Fruit fly (Drosophila melanogaster) whole organism, embryonic: ENCODE results near the gene Sec63.

ENCODE experiments used
- Aef1 ChIP-seq: fragments of 200-800 bp; sonication (Bioruptor generic); IDR thresholded peaks from 3 replicates; pipeline ENCODE4 v1.3.6; 2022; ENCODE audit warnings: missing biosample characterization, missing genetic modification characterization
- Atf-2 ChIP-seq: fragments of 200-800 bp; sonication (Bioruptor generic); optimal IDR thresholded peaks from 2 replicates; lab custom pipeline; 2016; ENCODE audit warnings: missing biosample characterization, missing genetic modification characterization
- Blimp-1 ChIP-seq: fragments of 200-800 bp; sonication (Bioruptor generic); optimal IDR thresholded peaks from 3 replicates; lab custom pipeline; 2018; ENCODE audit warnings: missing biosample characterization, missing genetic modification characterization, mild to moderate bottlenecking, moderate library complexity, missing genetic modification reagents
- CG10543 ChIP-seq: fragments of 200-800 bp; sonication (Bioruptor generic); optimal IDR thresholded peaks from 3 replicates; lab custom pipeline; 2017; ENCODE audit warnings: missing biosample characterization, mild to moderate bottlenecking, missing genetic modification characterization, moderate library complexity
- CG11085 ChIP-seq: fragments of 200-800 bp; sonication (Bioruptor generic); IDR thresholded peaks from 2 replicates; pipeline ENCODE4 v1.3.6; 2022; ENCODE audit warnings: missing biosample characterization, missing genetic modification characterization
- CG11093 ChIP-seq: fragments of 200-800 bp; sonication (Bioruptor generic); IDR thresholded peaks from 3 replicates; pipeline ENCODE4 v1.3.6; 2022; ENCODE audit warnings: missing biosample characterization, missing genetic modification characterization
- CG12236 ChIP-seq: fragments of 200-800 bp; sonication (Bioruptor generic); optimal IDR thresholded peaks from 2 replicates; lab custom pipeline; 2016; ENCODE audit warnings: missing biosample characterization, missing genetic modification characterization
- CG13123 ChIP-seq: fragments of 200-800 bp; sonication (Bioruptor generic); optimal IDR thresholded peaks from 2 replicates; lab custom pipeline; 2016; ENCODE audit warnings: missing biosample characterization, missing genetic modification characterization
- CG15073 ChIP-seq: fragments of 200-800 bp; sonication (Bioruptor generic); optimal IDR thresholded peaks from 2 replicates; lab custom pipeline; 2016; ENCODE audit warnings: missing biosample characterization, missing genetic modification characterization
- CG15601 ChIP-seq: fragments of 200-800 bp; sonication (Bioruptor generic); optimal IDR thresholded peaks from 3 replicates; lab custom pipeline; 2019; ENCODE audit warnings: missing biosample characterization, mild to moderate bottlenecking, missing genetic modification characterization, moderate library complexity
- CG1603 ChIP-seq: fragments of 200-800 bp; sonication (Bioruptor generic); optimal IDR thresholded peaks from 2 replicates; lab custom pipeline; 2019; ENCODE audit warnings: missing biosample characterization, mild to moderate bottlenecking, missing genetic modification characterization, moderate library complexity
- CG1647 ChIP-seq: fragments of 200-800 bp; sonication (Bioruptor generic); optimal IDR thresholded peaks from 3 replicates; lab custom pipeline; 2016; ENCODE audit warnings: missing biosample characterization, missing genetic modification characterization
- CG16779 ChIP-seq: fragments of 200-800 bp; sonication (Bioruptor generic); IDR thresholded peaks from 2 replicates; pipeline ENCODE4 v1.3.6; 2022; ENCODE audit warnings: missing biosample characterization, missing genetic modification characterization
- CG17568 ChIP-seq: fragments of 200-800 bp; sonication (Bioruptor generic); optimal IDR thresholded peaks from 2 replicates; lab custom pipeline; 2018; ENCODE audit warnings: missing biosample characterization, mild to moderate bottlenecking, missing genetic modification characterization, moderate library complexity
- CG2889 ChIP-seq: fragments of 200-800 bp; sonication (Bioruptor generic); IDR thresholded peaks from 3 replicates; pipeline ENCODE4 v1.3.6; 2022; ENCODE audit warnings: missing biosample characterization, missing genetic modification characterization
- CG32767 ChIP-seq: fragments of 200-800 bp; sonication (Bioruptor generic); IDR thresholded peaks from 2 replicates; pipeline ENCODE4 v1.3.6; 2022; ENCODE audit warnings: missing biosample characterization, missing genetic modification characterization
- CG42726 ChIP-seq: fragments of 200-800 bp; sonication (Bioruptor generic); IDR thresholded peaks from 2 replicates; pipeline ENCODE4 v1.3.6; 2022; ENCODE audit warnings: missing biosample characterization, missing genetic modification characterization; ENCODE audit not compliant: partially characterized antibody
- CG4404 ChIP-seq: fragments of 200-800 bp; sonication (Bioruptor generic); IDR thresholded peaks from 2 replicates; pipeline ENCODE4 v1.3.6; 2022; ENCODE audit warnings: missing biosample characterization, missing genetic modification characterization
- CG6813 ChIP-seq: fragments of 200-800 bp; sonication (Bioruptor generic); optimal IDR thresholded peaks from 2 replicates; lab custom pipeline; 2017; ENCODE audit warnings: missing biosample characterization, missing genetic modification characterization, mild to moderate bottlenecking, moderate library complexity, missing genetic modification reagents
- CG6854 ChIP-seq: fragments of 200-800 bp; sonication (Bioruptor generic); optimal IDR thresholded peaks from 3 replicates; lab custom pipeline; 2017; ENCODE audit warnings: missing biosample characterization, mild to moderate bottlenecking, missing genetic modification characterization
- CG7786 ChIP-seq: fragments of 200-800 bp; sonication (Bioruptor generic); optimal IDR thresholded peaks from 2 replicates; lab custom pipeline; 2016; ENCODE audit warnings: missing biosample characterization, missing genetic modification characterization
- CG8359 ChIP-seq: fragments of 200-800 bp; sonication (Bioruptor generic); optimal IDR thresholded peaks from 2 replicates; lab custom pipeline; 2017; ENCODE audit warnings: missing biosample characterization, mild to moderate bottlenecking, missing genetic modification characterization, borderline replicate concordance
- CG8765 ChIP-seq: fragments of 200-800 bp; sonication (Bioruptor generic); IDR thresholded peaks from 2 replicates; pipeline ENCODE4 v1.3.6; 2022; ENCODE audit warnings: missing biosample characterization, missing genetic modification characterization
- CG9876 ChIP-seq: fragments of 200-800 bp; sonication (Bioruptor generic); optimal IDR thresholded peaks from 2 replicates; lab custom pipeline; 2016; ENCODE audit warnings: missing biosample characterization, missing genetic modification characterization
- Dad ChIP-seq: fragments of 200-800 bp; sonication (Bioruptor generic); optimal IDR thresholded peaks from 3 replicates; lab custom pipeline; 2016; ENCODE audit warnings: missing biosample characterization, missing genetic modification characterization
- Dbx ChIP-seq: fragments of 200-800 bp; sonication (Bioruptor generic); IDR thresholded peaks from 3 replicates; pipeline ENCODE4 v1.3.6; 2022; ENCODE audit warnings: missing biosample characterization, missing genetic modification characterization
- Doc3 ChIP-seq: fragments of 200-800 bp; sonication (Bioruptor generic); IDR thresholded peaks from 3 replicates; pipeline ENCODE4 v1.3.6; 2022; ENCODE audit warnings: missing biosample characterization, missing genetic modification characterization; ENCODE audit not compliant: partially characterized antibody
- E2f2 ChIP-seq: fragments of 200-800 bp; sonication (Bioruptor generic); IDR thresholded peaks from 2 replicates; pipeline ENCODE4 v1.3.6; 2022; ENCODE audit warnings: missing biosample characterization, missing genetic modification characterization
- Hr3 ChIP-seq: fragments of 200-800 bp; sonication (Bioruptor generic); optimal IDR thresholded peaks from 3 replicates; lab custom pipeline; 2016; ENCODE audit warnings: missing biosample characterization, missing genetic modification characterization
- Lhr ChIP-seq: fragments of 200-800 bp; sonication (Bioruptor generic); optimal IDR thresholded peaks from 3 replicates; lab custom pipeline; 2017; ENCODE audit warnings: mild to moderate bottlenecking, missing biosample characterization, missing genetic modification reagents, missing genetic modification characterization
- Oli ChIP-seq: fragments of 200-800 bp; sonication (Bioruptor generic); optimal IDR thresholded peaks from 2 replicates; lab custom pipeline; 2018; ENCODE audit warnings: missing biosample characterization, mild to moderate bottlenecking, missing genetic modification characterization, moderate library complexity
- crp ChIP-seq, 2 experiments: fragments of 200-800 bp; sonication (Bioruptor generic); optimal IDR thresholded peaks; 2 replicates in 1 of 2; 3 replicates in 1 of 2; lab custom pipeline; 2017; ENCODE audit warnings: missing biosample characterization in 2 of 2, missing genetic modification characterization in 2 of 2, mild to moderate bottlenecking in 1 of 2, moderate library complexity in 1 of 2
- ems ChIP-seq: fragments of 200-800 bp; sonication (Bioruptor generic); optimal IDR thresholded peaks from 3 replicates; lab custom pipeline; 2016; ENCODE audit warnings: missing biosample characterization, missing genetic modification characterization
- exex ChIP-seq: fragments of 200-800 bp; sonication (Bioruptor generic); optimal IDR thresholded peaks from 4 replicates; lab custom pipeline; 2018; ENCODE audit warnings: missing biosample characterization, mild to moderate bottlenecking, missing genetic modification characterization, moderate library complexity
- gfzf ChIP-seq: fragments of 200-800 bp; sonication (Bioruptor generic); optimal IDR thresholded peaks from 2 replicates; lab custom pipeline; 2016; ENCODE audit warnings: missing biosample characterization, mild to moderate bottlenecking, missing genetic modification characterization, moderate library complexity
- her ChIP-seq: fragments of 200-800 bp; sonication (Bioruptor generic); optimal IDR thresholded peaks from 2 replicates; lab custom pipeline; 2016; ENCODE audit warnings: missing biosample characterization, missing genetic modification characterization
- inv ChIP-seq: fragments of 200-800 bp; sonication (Bioruptor generic); IDR thresholded peaks from 2 replicates; pipeline ENCODE4 v1.3.6; 2022; ENCODE audit warnings: missing biosample characterization, missing genetic modification characterization; ENCODE audit not compliant: partially characterized antibody
- maf-S ChIP-seq: fragments of 200-800 bp; sonication (Bioruptor generic); optimal IDR thresholded peaks from 2 replicates; lab custom pipeline; 2016; ENCODE audit warnings: missing biosample characterization, missing genetic modification characterization
- org-1 ChIP-seq: fragments of 200-800 bp; sonication (Bioruptor generic); optimal IDR thresholded peaks from 2 replicates; lab custom pipeline; 2017; ENCODE audit warnings: missing biosample characterization, missing genetic modification characterization
- pnt ChIP-seq: fragments of 200-800 bp; sonication (Bioruptor generic); optimal IDR thresholded peaks from 3 replicates; lab custom pipeline; 2016; ENCODE audit warnings: missing biosample characterization, missing genetic modification characterization
- scrt ChIP-seq: fragments of 200-800 bp; sonication (Bioruptor generic); optimal IDR thresholded peaks from 2 replicates; lab custom pipeline; 2018; ENCODE audit warnings: missing biosample characterization, mild to moderate bottlenecking, missing genetic modification characterization, moderate library complexity
- slp2 ChIP-seq: fragments of 200-800 bp; sonication (Bioruptor generic); optimal IDR thresholded peaks from 2 replicates; lab custom pipeline; 2016; ENCODE audit warnings: missing biosample characterization, missing genetic modification characterization
- stc ChIP-seq: fragments of 200-800 bp; sonication (Bioruptor generic); IDR thresholded peaks from 2 replicates; pipeline ENCODE4 v1.3.6; 2022; ENCODE audit warnings: missing biosample characterization, missing genetic modification characterization
- sug ChIP-seq: fragments of 200-800 bp; optimal IDR thresholded peaks from 2 replicates; lab custom pipeline; 2019; ENCODE audit warnings: missing biosample characterization, mild to moderate bottlenecking, missing genetic modification characterization, moderate library complexity
- tap ChIP-seq: fragments of 200-800 bp; optimal IDR thresholded peaks from 3 replicates; lab custom pipeline; 2019; ENCODE audit warnings: missing biosample characterization, mild to moderate bottlenecking, missing genetic modification characterization, moderate library complexity
- tio ChIP-seq: fragments of 200-800 bp; sonication (Bioruptor generic); optimal IDR thresholded peaks from 2 replicates; lab custom pipeline; 2017; ENCODE audit warnings: missing biosample characterization, missing genetic modification characterization, inconsistent platforms
- toy ChIP-seq: fragments of 200-800 bp; sonication (Bioruptor generic); IDR thresholded peaks from 2 replicates; pipeline ENCODE4 v1.3.6; 2022; ENCODE audit warnings: missing biosample characterization, missing genetic modification characterization
- zfh1 ChIP-seq: fragments of 200-800 bp; sonication (Bioruptor generic); IDR thresholded peaks from 3 replicates; pipeline ENCODE4 v1.3.6; 2022; ENCODE audit warnings: missing biosample characterization, missing genetic modification characterization

Sec63 gene

DNA sequence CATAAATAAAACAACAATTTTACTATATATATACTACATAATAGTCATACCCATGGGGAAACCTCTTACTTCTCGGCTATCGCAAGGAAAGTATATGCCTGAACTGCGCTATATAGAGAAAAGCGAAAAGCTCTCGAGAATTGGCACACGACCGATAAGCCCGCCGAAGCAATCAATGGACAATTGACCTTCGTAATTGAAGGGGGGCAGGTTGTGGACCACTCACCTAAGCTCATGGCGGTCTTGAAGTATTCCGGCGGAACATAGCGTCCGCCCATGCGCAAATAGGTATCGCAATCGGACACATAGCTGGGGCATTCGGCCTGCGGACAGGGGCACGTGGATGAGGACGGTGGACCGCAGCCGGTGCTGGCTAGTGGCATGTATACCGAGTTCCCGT is 20.0 kb downstream of the Sec63 start:
- no peak for TF ChIP-seq CG1603 (tag; lab: Kevin White, UChicago)
- TF ChIP-seq CG11085 (GFP tag; lab: Robert Waterston, UW), result no peak
- no peak for TF ChIP-seq crp (GFP tag; optimal IDR thresholded peaks at IDR 0.05; lab: Kevin White, UChicago)
- no peak for TF ChIP-seq Atf-2 (GFP tag; lab: Kevin White, UChicago)
- TF ChIP-seq exex (tag; lab: Kevin White, UChicago), result peak; percentile 4
- TF ChIP-seq Dbx (GFP tag; lab: Robert Waterston, UW), result 0 out of 3 replicates have a peak, but pooled peaks have one; percentile 16
- peak; percentile 30 for TF ChIP-seq sug (tag; lab: Kevin White, UChicago)

DNA sequence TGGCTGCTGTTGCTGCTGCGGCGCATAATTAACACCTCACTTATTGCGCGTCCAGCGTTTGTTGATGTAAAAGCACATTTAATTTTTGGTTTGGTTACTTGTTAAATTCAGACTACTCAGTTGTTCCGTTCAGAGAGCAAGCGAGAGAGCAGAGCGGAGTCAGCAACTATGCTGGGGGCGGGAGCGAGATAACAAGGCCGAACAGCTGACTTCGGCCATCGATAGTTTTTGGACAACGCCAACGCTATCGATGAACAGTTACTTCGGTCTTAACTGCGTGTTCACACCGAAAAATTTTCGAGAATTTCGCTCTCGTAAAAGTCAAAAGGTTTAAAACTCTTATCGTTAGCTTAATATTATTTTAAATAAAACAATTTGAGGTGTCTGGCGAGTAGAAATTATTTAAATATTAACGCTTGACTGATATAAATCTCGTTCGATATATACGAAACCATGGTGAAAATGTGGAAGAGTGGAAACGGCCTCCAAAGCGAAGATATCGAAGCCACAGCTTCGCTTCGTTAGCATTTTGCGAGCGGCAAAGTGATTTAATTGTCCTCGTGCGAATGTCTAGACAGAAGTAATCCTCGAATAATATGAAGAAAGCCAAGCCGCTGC is 21.1 kb downstream of the Sec63 start, which contains the start of the genes SMSr and smid:
Gene SMSr, minus strand, starts transcription at position 116 of the 618 bp plus-strand sequence.
Gene smid, plus strand, starts transcription at position 256 of the 618 bp plus-strand sequence.
- TF ChIP-seq CG42726 (GFP tag; lab: Robert Waterston, UW), result 0 out of 2 replicates have a peak, but pooled peaks have one; percentile 53
- no peak for TF ChIP-seq CG6813 (GFP tag; lab: Kevin White, UChicago)
- TF ChIP-seq CG8359 (GFP tag; lab: Kevin White, UChicago), result no peak
- no peak for TF ChIP-seq her (GFP tag; lab: Kevin White, UChicago)
- no peak for TF ChIP-seq toy (GFP tag; lab: Robert Waterston, UW)
- TF ChIP-seq CG16779, result no peak
- TF ChIP-seq maf-S (GFP tag; lab: Kevin White, UChicago), result peak; percentile 44
- TF ChIP-seq CG2889 (GFP tag; lab: Robert Waterston, UW), result no peak
- no peak for TF ChIP-seq Lhr
- peak; percentile 85 for TF ChIP-seq Doc3 (GFP tag; lab: Robert Waterston, UW)
- TF ChIP-seq stc (GFP tag; lab: Robert Waterston, UW), result no peak
- peak; percentile 24; the same call in 1 of the 2 replicates for TF ChIP-seq E2f2 (GFP tag; lab: Robert Waterston, UW)
- TF ChIP-seq CG10543 (GFP tag; lab: Kevin White, UChicago), result no peak
- peak; percentile 18; the same call in 1 of the 2 replicates for TF ChIP-seq CG32767 (GFP tag; lab: Robert Waterston, UW)
- peak; percentile 55 for TF ChIP-seq scrt (GFP tag; lab: Kevin White, UChicago)
- TF ChIP-seq Dad, result no peak
- no peak for TF ChIP-seq pnt (GFP tag; lab: Kevin White, UChicago)
- TF ChIP-seq CG1647 (GFP tag; lab: Kevin White, UChicago), result no peak
- peak; percentile 46 for TF ChIP-seq Oli (tag; lab: Kevin White, UChicago)
- peak; percentile 42; the same call in 1 of the 3 replicates for TF ChIP-seq zfh1 (GFP tag; lab: Robert Waterston, UW)
- peak; percentile 66 for TF ChIP-seq Aef1 (GFP tag; lab: Robert Waterston, UW)
- TF ChIP-seq CG12236, result no peak
- TF ChIP-seq CG4404 (GFP tag; lab: Robert Waterston, UW), result peak; percentile 56; the same call in 1 of the 2 replicates
- peak; percentile 33 for TF ChIP-seq CG7786 (GFP tag; lab: Kevin White, UChicago)
- peak; percentile 55 for TF ChIP-seq Hr3 (GFP tag; lab: Kevin White, UChicago)
- peak; percentile 7 for TF ChIP-seq ems (GFP tag; lab: Kevin White, UChicago)
- peak; percentile 52; the same call in 1 of the 2 replicates for TF ChIP-seq CG8765 (GFP tag; lab: Robert Waterston, UW)
- TF ChIP-seq CG15601, result no peak
- peak; percentile 12 for TF ChIP-seq gfzf (GFP tag; lab: Kevin White, UChicago)
- TF ChIP-seq inv (GFP tag; lab: Robert Waterston, UW), result peak; percentile 88
- no peak for TF ChIP-seq Blimp-1 (GFP tag; lab: Kevin White, UChicago)
- TF ChIP-seq org-1 (GFP tag; lab: Kevin White, UChicago), result peak; percentile 4
- no peak for TF ChIP-seq CG15073 (GFP tag; lab: Kevin White, UChicago)
- TF ChIP-seq CG6854 (GFP tag; lab: Kevin White, UChicago), result no peak
- TF ChIP-seq tap, result no peak
- TF ChIP-seq slp2 (GFP tag; lab: Kevin White, UChicago), result peak; percentile 42
- TF ChIP-seq CG13123, result peak; percentile 23
- no peak for TF ChIP-seq CG17568 (GFP tag; lab: Kevin White, UChicago)
- TF ChIP-seq tio (GFP tag; lab: Kevin White, UChicago), result no peak
- peak; percentile 18 for TF ChIP-seq CG9876 (GFP tag; lab: Kevin White, UChicago)
- TF ChIP-seq CG11093 (GFP tag; lab: Robert Waterston, UW), result 0 out of 3 replicates have a peak, but pooled peaks have one; percentile 25
